Worm (Caenorhabditis elegans) whole organism, early embryonic: ENCODE data around the gene M6.11.

Source experiments
- B0310.2 ChIP-seq: sonication (generic microtip); optimal IDR thresholded peaks from 2 replicates; lab custom pipeline; 2016; ENCODE audit warnings: mild to moderate bottlenecking, missing genetic modification characterization, missing compliant biosample characterization
- ama-1 ChIP-seq: fragments of 150-350 bp; optimal IDR thresholded peaks from 2 replicates; lab custom pipeline; 2014
- ceh-13 ChIP-seq: fragments of 200-800 bp; sonication (Bioruptor generic); optimal IDR thresholded peaks from 2 replicates; lab custom pipeline; 2018; ENCODE audit warnings: mild to moderate bottlenecking, missing genetic modification characterization, missing compliant biosample characterization
- ceh-36 ChIP-seq: sonication (generic microtip); optimal IDR thresholded peaks from 2 replicates; lab custom pipeline; 2016; ENCODE audit warnings: missing genetic modification characterization, inconsistent platforms, missing compliant biosample characterization
- ets-7 ChIP-seq: sonication (generic microtip); optimal IDR thresholded peaks from 2 replicates; lab custom pipeline; 2016; ENCODE audit warnings: missing genotype, missing genetic modification characterization, missing compliant biosample characterization
- flt-1 ChIP-seq: fragments of 200-800 bp; sonication (Bioruptor generic); IDR thresholded peaks from 2 replicates; pipeline ENCODE4 v1.3.6; 2022; ENCODE audit warnings: missing genetic modification characterization, missing compliant biosample characterization
- hmg-4 ChIP-seq: fragments of 200-800 bp; sonication (Bioruptor generic); optimal IDR thresholded peaks from 2 replicates; lab custom pipeline; 2018; ENCODE audit warnings: mild to moderate bottlenecking, missing genetic modification characterization, missing compliant biosample characterization
- pes-1 ChIP-seq: fragments of 200-800 bp; sonication (Bioruptor generic); IDR thresholded peaks from 2 replicates; pipeline ENCODE4 v1.3.6; 2022; ENCODE audit warnings: missing genetic modification reagents, missing genetic modification characterization, missing compliant biosample characterization
- tbx-11 ChIP-seq: fragments of 200-800 bp; sonication (Bioruptor generic); IDR thresholded peaks from 2 replicates; pipeline ENCODE4 v1.3.6; 2022; ENCODE audit warnings: missing genetic modification characterization, missing compliant biosample characterization

ce11 chrX:593910-594447 lies 47.4 kb downstream of the M6.11 start, which contains the start of gene F13C5.2:
- TF ChIP-seq ama-1 (lab: Kevin White, UChicago) (no peak), tbx-11 (GFP tag; lab: Robert Waterston, UW) (no peak), hmg-4 (GFP tag; lab: Kevin White, UChicago) (no peak), ceh-36 (tag; lab: Kevin White, UChicago) (no peak), B0310.2 (tag; lab: Kevin White, UChicago) (no peak), ceh-13 (no peak), pes-1 (GFP tag; lab: Robert Waterston, UW) (no peak), ets-7 (tag; lab: Kevin White, UChicago) (no peak), flt-1 (GFP tag; lab: Robert Waterston, UW) (no peak)
